Fruit fly (Drosophila melanogaster): ENCODE measurements around the gene CHMP2B.

Gene CHMP2B

dm6 chr3L:5133704-5134430 lies 5.6 kb upstream of the CHMP2B start, which contains the start of gene Yod1:
TSS of gene Yod1 (plus strand) at chr3L:5133871.
- no peak for TF ChIP-seq spab (GFP tag; optimal IDR thresholded peaks at IDR 0.05)
- peak; percentile 94 for TF ChIP-seq svp (GFP tag)
- TF ChIP-seq Sox15 (GFP tag; optimal IDR thresholded peaks at IDR 0.05): no peak
- TF ChIP-seq CG6276 (GFP tag; optimal IDR thresholded peaks at IDR 0.05): no peak
- no peak for TF ChIP-seq CG10669 (GFP tag; optimal IDR thresholded peaks at IDR 0.05)
- no peak for TF ChIP-seq Eip93F (GFP tag; optimal IDR thresholded peaks at IDR 0.05)
- TF ChIP-seq achi (GFP tag; optimal IDR thresholded peaks at IDR 0.05): no peak
- no peak for TF ChIP-seq CG8319 (GFP tag; optimal IDR thresholded peaks at IDR 0.05)
- no peak for TF ChIP-seq Hr38 (GFP tag; optimal IDR thresholded peaks at IDR 0.05)
- TF ChIP-seq Sox14 (GFP tag; optimal IDR thresholded peaks at IDR 0.05): peak; percentile 10
- no peak for TF ChIP-seq CG6854 (GFP tag; optimal IDR thresholded peaks at IDR 0.05)
- no peak; the same call in 1 of the 2 replicates for TF ChIP-seq CG15336 (GFP tag; IDR thresholded peaks at IDR 0.05)
- TF ChIP-seq pdm3 (GFP tag; optimal IDR thresholded peaks at IDR 0.05): no peak
- no peak for TF ChIP-seq CG32006 (GFP tag; optimal IDR thresholded peaks at IDR 0.05)
- TF ChIP-seq dac (GFP tag; optimal IDR thresholded peaks at IDR 0.05): no peak
- no peak for TF ChIP-seq Ets96B (tag; optimal IDR thresholded peaks at IDR 0.05)
- TF ChIP-seq dsx (GFP tag; optimal IDR thresholded peaks at IDR 0.05; ENCODE audit: poor library complexity, severe bottlenecking): peak; percentile 32
- TF ChIP-seq fkh (GFP tag; optimal IDR thresholded peaks at IDR 0.05): peak; percentile 65
- peak; percentile 54 for TF ChIP-seq Eip78C (GFP tag)
- no peak for TF ChIP-seq CG11902 (GFP tag; optimal IDR thresholded peaks at IDR 0.05)
- TF ChIP-seq CG11762 (GFP tag; optimal IDR thresholded peaks at IDR 0.05; ENCODE audit: insufficient read depth): no peak
- no peak; the same call in 2 of the 3 replicates for TF ChIP-seq eg (GFP tag; IDR thresholded peaks at IDR 0.05)
- peak; percentile 23 for TF ChIP-seq Smox (GFP tag; optimal IDR thresholded peaks at IDR 0.05)
- no peak for TF ChIP-seq CG10631 (GFP tag; optimal IDR thresholded peaks at IDR 0.05)
- TF ChIP-seq cyc (GFP tag; optimal IDR thresholded peaks at IDR 0.05): no peak
- TF ChIP-seq fd59A (GFP tag; optimal IDR thresholded peaks at IDR 0.05): no peak

dm6 chr3L:5136123-5136522 lies 3.3 kb upstream of the CHMP2B start, which contains the start of the genes CG10674 and CG4611:
TSS of gene CG10674 (minus strand) at chr3L:5136292.
TSS of gene CG4611 (plus strand) at chr3L:5136376.
- TF ChIP-seq net (GFP tag; optimal IDR thresholded peaks at IDR 0.05) (no peak), lz (GFP tag; optimal IDR thresholded peaks at IDR 0.05) (no peak), fkh (GFP tag; optimal IDR thresholded peaks at IDR 0.05) (peak; percentile 81), Eip78C (GFP tag) (peak; percentile 64), Ets96B (tag; optimal IDR thresholded peaks at IDR 0.05) (no peak), CG16779 (tag; optimal IDR thresholded peaks at IDR 0.05) (no peak), CG11294 (GFP tag; IDR thresholded peaks at IDR 0.05) (no peak), CG10669 (GFP tag; optimal IDR thresholded peaks at IDR 0.05) (no peak), CG3919 (GFP tag; optimal IDR thresholded peaks at IDR 0.05) (no peak), CG6808 (GFP tag; optimal IDR thresholded peaks at IDR 0.05) (no peak), pdm3 (GFP tag; optimal IDR thresholded peaks at IDR 0.05) (no peak), Sox102F (GFP tag; optimal IDR thresholded peaks at IDR 0.05) (no peak), Eip75B (GFP tag; optimal IDR thresholded peaks at IDR 0.05) (no peak), svp (GFP tag) (peak; percentile 56), CG6854 (GFP tag; optimal IDR thresholded peaks at IDR 0.05) (no peak), Sox14 (GFP tag; optimal IDR thresholded peaks at IDR 0.05) (peak; percentile 34)

- no peak for TF ChIP-seq Ets21C (GFP tag; optimal IDR thresholded peaks at IDR 0.05)
- peak; percentile 36; the same call in 1 of the 2 replicates for TF ChIP-seq CG15336 (GFP tag; IDR thresholded peaks at IDR 0.05)
- TF ChIP-seq dsx (GFP tag; optimal IDR thresholded peaks at IDR 0.05; ENCODE audit: poor library complexity, severe bottlenecking): no peak
- no peak for TF ChIP-seq achi (GFP tag; optimal IDR thresholded peaks at IDR 0.05)
- no peak for TF ChIP-seq CG7368 (GFP tag; optimal IDR thresholded peaks at IDR 0.05)
- TF ChIP-seq CG6276 (GFP tag; optimal IDR thresholded peaks at IDR 0.05): peak; percentile 71
- no peak for TF ChIP-seq CG11762 (GFP tag; optimal IDR thresholded peaks at IDR 0.05; ENCODE audit: insufficient read depth)
- peak; percentile 57 for TF ChIP-seq Eip78C (GFP tag)
- TF ChIP-seq CG6808 (GFP tag; optimal IDR thresholded peaks at IDR 0.05): peak; percentile 56
- peak; percentile 49 for TF ChIP-seq CG9139 (GFP tag; optimal IDR thresholded peaks at IDR 0.05)
- peak; percentile 33 for TF ChIP-seq CG6854 (GFP tag; optimal IDR thresholded peaks at IDR 0.05)
- TF ChIP-seq fd59A (GFP tag; optimal IDR thresholded peaks at IDR 0.05): no peak
- no peak for TF ChIP-seq Hr39 (GFP tag; optimal IDR thresholded peaks at IDR 0.05)
- TF ChIP-seq OdsH (GFP tag; optimal IDR thresholded peaks at IDR 0.05): no peak
- no peak for TF ChIP-seq Sox15 (GFP tag; optimal IDR thresholded peaks at IDR 0.05)
- TF ChIP-seq CG32006 (GFP tag; optimal IDR thresholded peaks at IDR 0.05): no peak
- TF ChIP-seq CG8119 (GFP tag; IDR thresholded peaks at IDR 0.05): 0 out of 3 replicates have a peak, but pooled peaks have one; percentile 29
- no peak for TF ChIP-seq fd85E (GFP tag; optimal IDR thresholded peaks at IDR 0.05)
- TF ChIP-seq CG16779 (tag; optimal IDR thresholded peaks at IDR 0.05): peak; percentile 16
- no peak for TF ChIP-seq CG4318 (GFP tag; optimal IDR thresholded peaks at IDR 0.05)
- TF ChIP-seq CG3032 (tag; optimal IDR thresholded peaks at IDR 0.05): no peak
- peak; percentile 87 for TF ChIP-seq svp (GFP tag)
- no peak for TF ChIP-seq CG8632 (GFP tag; optimal IDR thresholded peaks at IDR 0.05)
These were observed 2.1 kb downstream of the CHMP2B start, which contains the start of the genes Dhrs4 and Gdap1 for dm6 chr3L:5141380-5142101. TSS of gene Dhrs4 (minus strand) at chr3L:5141646. TSS of gene Gdap1 (plus strand) at chr3L:5141953.

Measured in whole organism, prepupa.